Worm (Caenorhabditis elegans): ENCODE data around the gene sra-36.

Gene sra-36

DNA sequence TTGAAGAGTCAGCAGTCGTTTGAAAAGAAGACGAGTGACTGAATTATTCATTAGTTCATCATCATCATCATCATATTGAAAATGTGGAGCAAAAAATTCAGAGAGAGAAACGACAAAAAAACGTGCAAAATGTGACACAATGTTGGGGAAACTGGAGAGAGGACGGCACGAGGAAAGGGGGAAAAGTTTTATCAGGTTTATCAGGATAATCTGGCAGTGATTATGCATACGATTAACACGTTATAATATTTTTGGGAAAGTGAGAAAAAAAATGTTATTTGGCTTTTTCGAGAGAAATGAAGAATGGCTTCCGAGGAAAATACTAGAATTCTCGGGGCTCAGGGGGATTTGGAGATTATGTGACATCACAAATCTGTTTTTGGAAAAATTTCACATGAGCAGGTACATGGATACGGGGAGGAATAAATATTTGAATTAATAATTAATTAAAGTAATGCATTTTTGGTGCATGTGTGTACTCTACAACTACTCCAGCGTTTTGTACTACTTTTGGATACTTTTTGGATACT lies 35.4 kb downstream of the sra-36 start, which contains the start of gene camt-1 (continued):
- no peak for TF ChIP-seq C16A3.4 (tag; optimal IDR thresholded peaks at IDR 0.05)

DNA sequence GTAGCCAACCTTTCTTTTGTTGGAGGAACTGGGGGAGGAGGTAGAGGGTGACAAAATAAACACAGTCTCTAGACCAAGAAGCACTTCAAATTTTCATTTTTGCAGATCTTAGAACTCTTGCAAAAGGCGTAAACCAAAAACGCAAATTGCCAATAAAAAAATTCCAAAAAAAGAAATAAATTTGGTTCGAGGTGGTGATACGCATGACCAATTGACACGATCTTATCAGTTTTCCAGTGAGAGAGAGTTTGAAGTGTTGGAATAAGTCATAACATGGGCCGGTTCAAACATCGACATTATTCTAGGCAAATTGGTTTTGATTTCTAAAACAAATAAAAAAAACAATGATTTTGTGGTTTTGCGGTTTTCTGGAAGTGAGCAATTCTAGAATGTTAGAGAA lies 44.7 kb downstream of the sra-36 start:
- TF ChIP-seq elt-2 (tag; optimal IDR thresholded peaks at IDR 0.05) = peak; percentile 13
- TF ChIP-seq nhr-71 (tag; optimal IDR thresholded peaks at IDR 0.05) = no peak

DNA sequence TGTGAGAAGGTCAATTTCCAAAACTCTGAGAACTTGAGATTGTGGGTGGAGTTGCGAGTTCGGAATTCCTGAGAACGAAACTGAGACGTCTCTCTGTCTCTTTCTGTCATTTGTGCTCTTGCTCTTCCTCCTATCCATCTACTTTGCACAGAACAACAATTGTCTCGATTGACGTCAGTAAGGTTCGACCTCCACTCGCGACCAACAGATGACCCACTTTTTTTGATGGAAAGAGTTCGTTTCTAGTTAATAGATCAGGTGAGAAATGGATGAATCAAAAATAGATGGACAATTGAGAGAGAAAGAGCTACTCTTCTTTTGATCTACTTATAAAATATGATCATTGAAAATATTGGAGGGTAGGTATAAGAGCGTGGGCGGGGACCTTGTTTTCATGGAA lies 46.0 kb downstream of the sra-36 start:
- TF ChIP-seq nhr-19 (GFP tag; conservative IDR thresholded peaks at IDR 0.05) (peak; percentile 29; the same call in 1 of the 2 replicates), nhr-71 (tag; optimal IDR thresholded peaks at IDR 0.05) (peak; percentile 78), lin-39 (tag; optimal IDR thresholded peaks at IDR 0.05) (peak; percentile 38), lin-13 (GFP tag; optimal IDR thresholded peaks at IDR 0.05) (peak; percentile 5), lsy-2 (tag; optimal IDR thresholded peaks at IDR 0.05) (peak; percentile 24 to 49), nhr-28 (tag; optimal IDR thresholded peaks at IDR 0.05) (no peak), pag-3 (tag; optimal IDR thresholded peaks at IDR 0.05; ENCODE audit: borderline replicate concordance, insufficient read depth) (no peak), Y116A8C.19 (tag; optimal IDR thresholded peaks at IDR 0.05; ENCODE audit: borderline replicate concordance) (no peak), grh-1 (GFP tag; IDR thresholded peaks at IDR 0.05) (no peak), lin-14 (GFP tag; optimal IDR thresholded peaks at IDR 0.05) (peak; percentile 81), mef-2 (tag; optimal IDR thresholded peaks at IDR 0.05) (peak; percentile 52), snu-23 (GFP tag; optimal IDR thresholded peaks at IDR 0.05) (peak; percentile 27), efl-3 (GFP tag; optimal IDR thresholded peaks at IDR 0.05) (no peak), nhr-20 (tag; optimal IDR thresholded peaks at IDR 0.05) (peak; percentile 35), irx-1 (tag; optimal IDR thresholded peaks at IDR 0.05) (no peak), rnt-1 (tag; optimal IDR thresholded peaks at IDR 0.05) (peak; percentile 64), efl-1 (optimal IDR thresholded peaks at IDR 0.05) (peak in 1 of 2 experiments; percentile 13), efl-1 (GFP tag; optimal IDR thresholded peaks at IDR 0.05 in 1 of 2) (no peak)

DNA sequence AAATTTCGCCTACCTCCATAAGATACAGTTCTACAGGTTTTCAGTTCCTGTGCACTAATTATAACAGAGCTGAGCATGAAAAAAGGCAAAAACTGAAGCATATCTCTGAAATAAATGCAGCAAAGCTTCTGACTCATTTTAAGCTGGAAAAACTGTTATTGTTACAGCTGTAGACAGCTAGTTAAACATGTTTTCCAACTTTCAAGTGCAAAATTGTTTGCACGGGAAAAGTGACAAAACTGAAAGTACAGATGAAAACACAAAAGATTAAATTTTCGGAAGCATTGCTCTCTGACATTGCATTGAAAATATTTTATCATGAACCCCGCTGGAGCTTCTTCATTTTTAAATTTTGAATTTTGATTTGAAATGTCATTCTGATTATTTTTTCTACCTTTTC lies 49.8 kb downstream of the sra-36 start, which contains the start of gene T05C1.5:
TSS of gene T05C1.5 (minus strand) at position 101 of the 400 bp plus-strand sequence.
- TF ChIP-seq nhr-76 (tag; optimal IDR thresholded peaks at IDR 0.05) (no peak), dpl-1 (GFP tag; optimal IDR thresholded peaks at IDR 0.05) (no peak), mdl-1 (tag; optimal IDR thresholded peaks at IDR 0.05) (no peak), pqm-1 (tag; optimal IDR thresholded peaks at IDR 0.05) (no peak), dsc-1 (tag; optimal IDR thresholded peaks at IDR 0.05) (no peak), efl-1 (optimal IDR thresholded peaks at IDR 0.05) (no peak), efl-1 (GFP tag; optimal IDR thresholded peaks at IDR 0.05 in 1 of 2) (no peak), ces-1 (GFP tag; optimal IDR thresholded peaks at IDR 0.05) (no peak)

DNA sequence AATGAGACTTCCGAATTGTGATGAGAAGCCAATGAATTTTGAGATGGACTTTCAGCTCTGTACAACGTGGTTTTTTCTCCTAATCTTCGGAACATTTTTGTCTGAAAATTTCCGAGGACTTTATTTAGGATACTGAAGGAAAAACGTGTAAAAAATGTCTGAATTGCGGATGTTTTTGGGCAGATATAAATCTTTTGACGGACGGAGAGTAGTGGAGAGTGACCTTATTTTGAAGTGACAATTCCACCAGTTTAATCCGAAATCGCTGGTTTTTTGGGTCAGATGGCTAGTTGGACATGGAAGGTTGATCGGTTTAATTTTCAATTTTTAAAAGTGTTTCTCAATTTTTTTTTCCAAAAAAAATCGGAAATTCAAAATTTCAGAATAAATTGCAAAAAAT lies 51.2 kb downstream of the sra-36 start, which contains the start of gene T05C1.3:
TSS of gene T05C1.3 (minus strand) at position 101 of the 400 bp plus-strand sequence.
- TF ChIP-seq ceh-88 (GFP tag; IDR thresholded peaks at IDR 0.05) = no peak
- TF ChIP-seq nhr-237 (tag; optimal IDR thresholded peaks at IDR 0.05) = no peak
- TF ChIP-seq nhr-71 (tag; optimal IDR thresholded peaks at IDR 0.05) = no peak
- no peak for TF ChIP-seq vab-15 (tag; optimal IDR thresholded peaks at IDR 0.05)
- TF ChIP-seq lin-15B (tag; optimal IDR thresholded peaks at IDR 0.05) = no peak
- TF ChIP-seq F16B12.6 (tag; optimal IDR thresholded peaks at IDR 0.05) = no peak
- TF ChIP-seq zip-4 (GFP tag; optimal IDR thresholded peaks at IDR 0.05) = no peak
